Fruit fly (Drosophila melanogaster): ENCODE results near the gene CG7384.

CG7384 gene

dm6 chr2L:10530089-10530488 is 19.8 kb upstream of the CG7384 start:
- TF ChIP-seq Dll (optimal IDR thresholded peaks at IDR 0.05) (no peak), usp (GFP tag; optimal IDR thresholded peaks at IDR 0.05) (no peak), pan (optimal IDR thresholded peaks at IDR 0.05) (no peak), EcR (GFP tag; optimal IDR thresholded peaks at IDR 0.05) (no peak), CG8478 (optimal IDR thresholded peaks at IDR 0.05) (no peak), psq (optimal IDR thresholded peaks at IDR 0.05) (no peak)

dm6 chr2L:10528984-10529383 is 18.7 kb upstream of the CG7384 start:
- no peak for TF ChIP-seq EcR (GFP tag; optimal IDR thresholded peaks at IDR 0.05)
- TF ChIP-seq psq (optimal IDR thresholded peaks at IDR 0.05): no peak
- no peak for TF ChIP-seq usp (GFP tag; optimal IDR thresholded peaks at IDR 0.05)
- no peak for TF ChIP-seq pan (optimal IDR thresholded peaks at IDR 0.05)
- no peak for TF ChIP-seq CG8478 (optimal IDR thresholded peaks at IDR 0.05)
- no peak for TF ChIP-seq Dll (optimal IDR thresholded peaks at IDR 0.05)

- TF ChIP-seq Dll (optimal IDR thresholded peaks at IDR 0.05) (no peak), EcR (GFP tag; optimal IDR thresholded peaks at IDR 0.05) (no peak), CG8478 (optimal IDR thresholded peaks at IDR 0.05) (no peak)
Measured at dm6 chr2L:10526953-10527584, 16.8 kb upstream of the CG7384 start, which contains the start of gene Lip4. Lip4 (plus strand) TSS chr2L:10527572.

DNA sequence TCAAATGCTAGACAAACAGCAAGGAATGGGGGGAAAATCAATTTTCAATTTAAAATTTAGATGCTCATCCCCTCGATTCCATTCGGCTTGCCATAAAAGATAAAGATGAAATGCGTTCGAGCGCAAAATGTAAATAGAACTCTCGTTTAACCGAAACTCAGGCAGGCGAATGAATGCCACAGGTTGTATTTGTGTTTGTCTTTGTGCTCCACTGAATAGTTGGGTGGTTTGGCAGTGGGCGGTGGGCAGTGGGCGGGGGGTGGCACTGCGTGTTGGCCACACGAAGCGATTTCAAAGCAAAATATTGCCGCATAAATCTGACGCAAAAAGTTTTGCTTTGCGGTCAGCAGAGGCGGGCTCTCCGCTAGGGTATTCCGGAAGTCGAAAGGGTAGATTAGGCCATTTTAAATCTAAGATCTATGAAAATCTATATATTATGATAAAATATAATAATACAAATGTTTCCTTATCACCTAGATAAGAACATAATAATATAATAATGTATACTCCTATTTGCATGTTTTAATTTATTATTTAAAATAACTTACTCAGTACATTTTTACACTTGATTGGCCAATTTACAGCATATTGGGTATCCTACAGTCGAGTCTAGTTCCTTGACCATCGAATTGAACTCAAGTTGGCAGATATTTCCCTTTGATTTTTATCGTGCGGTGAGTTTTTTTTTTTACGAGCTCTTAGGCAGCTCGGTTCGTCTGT is 12.1 kb upstream of the CG7384 start:
- no peak for TF ChIP-seq Dll (optimal IDR thresholded peaks at IDR 0.05)
- TF ChIP-seq CG8478 (optimal IDR thresholded peaks at IDR 0.05): no peak
- no peak for TF ChIP-seq pan (optimal IDR thresholded peaks at IDR 0.05)

- TF ChIP-seq CG8478 (optimal IDR thresholded peaks at IDR 0.05) (no peak), pan (optimal IDR thresholded peaks at IDR 0.05) (no peak), EcR (GFP tag; optimal IDR thresholded peaks at IDR 0.05) (no peak), Dll (optimal IDR thresholded peaks at IDR 0.05) (no peak), psq (optimal IDR thresholded peaks at IDR 0.05) (no peak), usp (GFP tag; optimal IDR thresholded peaks at IDR 0.05) (no peak)
Measured at dm6 chr2L:10519225-10519624, 9.0 kb upstream of the CG7384 start.

- TF ChIP-seq CG8478 (optimal IDR thresholded peaks at IDR 0.05): no peak
- no peak for TF ChIP-seq pan (optimal IDR thresholded peaks at IDR 0.05)
- no peak for TF ChIP-seq psq (optimal IDR thresholded peaks at IDR 0.05)
Measured at dm6 chr2L:10517085-10517484, 6.8 kb upstream of the CG7384 start, which contains the start of the genes Fatp1 and Lrr47. Fatp1 (minus strand) TSS chr2L:10517218. Lrr47 (plus strand) TSS chr2L:10517335.

dm6 chr2L:10516470-10517048 is 6.3 kb upstream of the CG7384 start:
- TF ChIP-seq usp (GFP tag; optimal IDR thresholded peaks at IDR 0.05): no peak
- no peak for TF ChIP-seq psq (optimal IDR thresholded peaks at IDR 0.05)
- no peak for TF ChIP-seq pan (optimal IDR thresholded peaks at IDR 0.05)
- TF ChIP-seq Dll (optimal IDR thresholded peaks at IDR 0.05): no peak
- TF ChIP-seq CG8478 (optimal IDR thresholded peaks at IDR 0.05): no peak
- no peak for TF ChIP-seq EcR (GFP tag; optimal IDR thresholded peaks at IDR 0.05)

DNA sequence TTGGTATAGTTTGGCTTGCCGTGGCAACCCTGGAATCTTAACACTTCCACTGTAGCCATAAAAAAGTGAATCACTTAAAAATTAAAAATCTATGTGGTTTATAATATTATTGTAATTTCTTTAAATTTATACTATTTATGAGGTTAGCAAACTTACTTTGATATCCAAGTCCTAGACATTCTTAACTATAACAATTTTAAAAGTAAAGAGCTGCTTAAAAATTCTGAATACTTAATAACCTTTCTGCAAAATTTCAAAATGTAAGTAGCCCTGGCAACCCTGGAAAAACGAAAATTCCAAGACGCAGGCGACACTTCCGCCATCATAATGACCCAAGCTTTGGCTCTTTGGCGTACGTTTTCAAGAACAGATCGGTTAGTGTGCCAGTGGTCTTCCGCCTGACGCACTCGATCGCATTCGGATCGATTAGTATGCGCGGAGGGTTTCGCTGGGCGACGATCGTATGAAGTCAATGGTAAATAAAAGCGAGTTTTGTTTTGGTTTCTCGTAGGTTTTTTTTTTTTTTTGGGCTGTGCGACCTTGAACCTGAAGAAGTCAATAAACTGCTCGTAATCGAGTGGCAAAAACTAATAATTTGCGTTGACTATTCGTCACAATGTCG is 5.4 kb upstream of the CG7384 start:
- TF ChIP-seq Dll (optimal IDR thresholded peaks at IDR 0.05) (no peak), EcR (GFP tag; optimal IDR thresholded peaks at IDR 0.05) (no peak), usp (GFP tag; optimal IDR thresholded peaks at IDR 0.05) (no peak), pan (optimal IDR thresholded peaks at IDR 0.05) (no peak), psq (optimal IDR thresholded peaks at IDR 0.05) (no peak), CG8478 (optimal IDR thresholded peaks at IDR 0.05) (no peak)

DNA sequence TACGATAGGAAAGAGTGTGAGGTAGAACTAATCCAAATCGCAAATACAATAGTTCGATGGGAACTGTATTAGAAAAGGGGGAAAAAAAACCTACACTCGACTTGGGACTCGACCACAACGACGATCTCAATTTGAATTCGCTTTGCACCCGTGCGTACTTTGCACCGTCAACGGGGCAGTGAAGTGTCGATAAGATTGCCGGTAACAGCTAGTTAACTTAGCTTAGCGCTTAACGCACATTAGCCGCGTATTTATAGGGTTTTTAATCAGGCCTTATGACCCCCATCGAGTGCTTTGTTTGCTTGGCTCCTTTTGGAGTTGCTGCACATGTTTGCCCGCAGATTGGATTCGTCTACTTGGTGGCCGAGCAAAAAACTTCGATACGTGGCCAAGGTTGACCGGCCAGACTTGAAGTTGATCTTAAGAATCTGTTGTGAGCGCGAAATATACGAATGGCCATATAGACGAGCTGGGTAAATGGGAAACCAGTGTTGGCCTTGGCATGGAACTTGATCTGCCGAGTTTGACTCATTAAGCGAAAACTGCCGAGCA is 4.4 kb upstream of the CG7384 start:
- TF ChIP-seq EcR (GFP tag; optimal IDR thresholded peaks at IDR 0.05) (no peak), Dll (optimal IDR thresholded peaks at IDR 0.05) (no peak), psq (optimal IDR thresholded peaks at IDR 0.05) (no peak), CG8478 (optimal IDR thresholded peaks at IDR 0.05) (no peak), usp (GFP tag; optimal IDR thresholded peaks at IDR 0.05) (no peak), pan (optimal IDR thresholded peaks at IDR 0.05) (no peak)

dm6 chr2L:10513837-10514499 is 3.7 kb upstream of the CG7384 start:
- no peak for TF ChIP-seq psq (optimal IDR thresholded peaks at IDR 0.05)
- TF ChIP-seq usp (GFP tag; optimal IDR thresholded peaks at IDR 0.05): no peak

DNA sequence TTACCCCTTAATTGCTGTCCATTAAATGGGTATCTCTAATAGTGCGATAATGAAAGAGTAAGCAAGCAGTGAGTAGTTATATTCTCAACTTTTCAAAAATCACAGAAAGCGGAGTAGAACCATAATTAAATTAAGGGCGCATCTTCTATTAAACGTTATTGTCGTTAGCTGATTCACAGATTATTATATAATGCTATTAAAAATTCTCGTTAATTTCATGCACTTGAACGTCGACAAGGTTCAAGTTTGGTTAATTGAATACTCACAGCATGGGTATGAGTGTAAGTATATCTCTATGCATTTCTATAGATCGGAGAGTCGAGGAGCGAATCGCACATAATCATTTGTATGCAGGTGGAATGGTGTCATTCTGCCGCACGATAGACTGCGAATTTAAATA is 590 bp upstream of the CG7384 start:
- TF ChIP-seq usp (GFP tag; optimal IDR thresholded peaks at IDR 0.05): no peak
- no peak for TF ChIP-seq pan (optimal IDR thresholded peaks at IDR 0.05)
- TF ChIP-seq CG8478 (optimal IDR thresholded peaks at IDR 0.05): no peak
- TF ChIP-seq Dll (optimal IDR thresholded peaks at IDR 0.05): no peak
- TF ChIP-seq psq (optimal IDR thresholded peaks at IDR 0.05): no peak
- no peak for TF ChIP-seq EcR (GFP tag; optimal IDR thresholded peaks at IDR 0.05)
